Fruit fly (Drosophila melanogaster): ENCODE measurements around the gene CG42820.
A peak's percentile ranks its signal among the peaks of the same experiment; 100 is the strongest.

The CG42820 gene

dm6 chr2L:8381508-8382036 is 10.6 kb downstream of the CG42820 start, which contains the start of gene AlaRS (continued):
- TF ChIP-seq CG6792 (GFP tag; optimal IDR thresholded peaks at IDR 0.05), result peak; percentile 16
- peak; percentile 42 for TF ChIP-seq pdm3 (GFP tag; optimal IDR thresholded peaks at IDR 0.05)
- peak; percentile 9 for TF ChIP-seq Eip93F (GFP tag; optimal IDR thresholded peaks at IDR 0.05)
- TF ChIP-seq Smox (GFP tag; optimal IDR thresholded peaks at IDR 0.05), result peak; percentile 64
- TF ChIP-seq CG1621 (tag; optimal IDR thresholded peaks at IDR 0.05), result no peak
- peak; percentile 39 for TF ChIP-seq achi (GFP tag; optimal IDR thresholded peaks at IDR 0.05)
- TF ChIP-seq CG15336 (GFP tag; IDR thresholded peaks at IDR 0.05), result peak; percentile 39
- peak; percentile 45; the same call in 1 of the 3 replicates for TF ChIP-seq CG8119 (GFP tag; IDR thresholded peaks at IDR 0.05)
- peak; percentile 48 for TF ChIP-seq CG3919 (GFP tag; optimal IDR thresholded peaks at IDR 0.05)
- TF ChIP-seq dac (GFP tag; optimal IDR thresholded peaks at IDR 0.05), result no peak
- TF ChIP-seq ss (GFP tag; optimal IDR thresholded peaks at IDR 0.05), result peak in 1 of 2 experiments; percentile 11
- peak; percentile 45 for TF ChIP-seq Sox14 (GFP tag; optimal IDR thresholded peaks at IDR 0.05)
- peak; percentile 66 for TF ChIP-seq fkh (GFP tag; optimal IDR thresholded peaks at IDR 0.05)
- TF ChIP-seq CG4318 (GFP tag; optimal IDR thresholded peaks at IDR 0.05), result no peak
- peak; percentile 12 for TF ChIP-seq Sox15 (GFP tag; optimal IDR thresholded peaks at IDR 0.05)
- TF ChIP-seq CG6808 (GFP tag; optimal IDR thresholded peaks at IDR 0.05), result peak; percentile 15
- peak; percentile 52 for TF ChIP-seq Sox102F (GFP tag; optimal IDR thresholded peaks at IDR 0.05)
- peak; percentile 59 for TF ChIP-seq OdsH (GFP tag; optimal IDR thresholded peaks at IDR 0.05)
- peak; percentile 14 for TF ChIP-seq CG32006 (GFP tag; optimal IDR thresholded peaks at IDR 0.05)
- TF ChIP-seq CG3032 (tag; optimal IDR thresholded peaks at IDR 0.05), result peak; percentile 8

dm6 chr2L:8376717-8377116 is 15.5 kb downstream of the CG42820 start, which contains the start of the genes CG13390 and CG17294:
TSS of gene CG13390 (minus strand) at chr2L:8376797.
TSS of gene CG17294 (plus strand) at chr2L:8377035.
- TF ChIP-seq CG11294 (GFP tag; IDR thresholded peaks at IDR 0.05) (peak; percentile 99), Sox14 (GFP tag; optimal IDR thresholded peaks at IDR 0.05) (peak; percentile 98), CG16779 (tag; optimal IDR thresholded peaks at IDR 0.05) (peak; percentile 98), CG10669 (GFP tag; optimal IDR thresholded peaks at IDR 0.05) (peak; percentile 100), achi (GFP tag; optimal IDR thresholded peaks at IDR 0.05) (peak; percentile 99), CG8632 (GFP tag; optimal IDR thresholded peaks at IDR 0.05) (peak; percentile 100), Eip93F (GFP tag; optimal IDR thresholded peaks at IDR 0.05) (peak; percentile 99), fd85E (GFP tag; optimal IDR thresholded peaks at IDR 0.05) (peak; percentile 97), CG9139 (GFP tag; optimal IDR thresholded peaks at IDR 0.05) (peak; percentile 99), CG10631 (GFP tag; optimal IDR thresholded peaks at IDR 0.05) (peak; percentile 100), CG1621 (tag; optimal IDR thresholded peaks at IDR 0.05) (peak; percentile 98), Ets21C (GFP tag; optimal IDR thresholded peaks at IDR 0.05) (peak; percentile 96), CG6808 (GFP tag; optimal IDR thresholded peaks at IDR 0.05) (peak; percentile 99), net (GFP tag; optimal IDR thresholded peaks at IDR 0.05) (peak; percentile 99), esn (GFP tag; optimal IDR thresholded peaks at IDR 0.05) (peak; percentile 99), Sox102F (GFP tag; optimal IDR thresholded peaks at IDR 0.05) (peak; percentile 99), spab (GFP tag; optimal IDR thresholded peaks at IDR 0.05) (peak; percentile 99), fd59A (GFP tag; optimal IDR thresholded peaks at IDR 0.05) (peak; percentile 98), CG8119 (GFP tag; IDR thresholded peaks at IDR 0.05) (peak; percentile 100), dsx (GFP tag; optimal IDR thresholded peaks at IDR 0.05; ENCODE audit: poor library complexity, severe bottlenecking) (peak; percentile 99), CG31627 (GFP tag; optimal IDR thresholded peaks at IDR 0.05) (peak; percentile 98), Sox15 (GFP tag; optimal IDR thresholded peaks at IDR 0.05) (peak; percentile 98), vri (GFP tag; optimal IDR thresholded peaks at IDR 0.05) (peak; percentile 97), acj6 (GFP tag; optimal IDR thresholded peaks at IDR 0.05) (peak; percentile 100), CG11902 (GFP tag; optimal IDR thresholded peaks at IDR 0.05) (peak; percentile 99), CG15336 (GFP tag; IDR thresholded peaks at IDR 0.05) (peak; percentile 100), Blimp-1 (GFP tag; optimal IDR thresholded peaks at IDR 0.05) (peak; percentile 98), CG6276 (GFP tag; optimal IDR thresholded peaks at IDR 0.05) (peak; percentile 99), lz (GFP tag; optimal IDR thresholded peaks at IDR 0.05) (peak; percentile 98), Lpt (GFP tag; optimal IDR thresholded peaks at IDR 0.05) (peak; percentile 99), ss (GFP tag; optimal IDR thresholded peaks at IDR 0.05) (peak; percentile 99 to 100), cyc (GFP tag; optimal IDR thresholded peaks at IDR 0.05) (peak; percentile 99), Hr39 (GFP tag; optimal IDR thresholded peaks at IDR 0.05) (peak; percentile 97), CG7368 (GFP tag; optimal IDR thresholded peaks at IDR 0.05) (peak; percentile 99), CG3032 (tag; optimal IDR thresholded peaks at IDR 0.05) (peak; percentile 100), dac (GFP tag; optimal IDR thresholded peaks at IDR 0.05) (peak; percentile 97), Met (GFP tag; optimal IDR thresholded peaks at IDR 0.05) (peak; percentile 99), svp (GFP tag) (peak; percentile 100), CG8319 (GFP tag; optimal IDR thresholded peaks at IDR 0.05) (peak; percentile 99)

Data from whole organism, prepupa.